Fruit fly (Drosophila melanogaster): Measurements from ENCODE around the gene CG15563.

CG15563 gene

dm6 chr3R:31218214-31218876 is 13.8 kb downstream of the CG15563 start (continued):
- TF ChIP-seq sens (GFP tag): peak; percentile 47
- no peak for TF ChIP-seq dmrt99B (tag; optimal IDR thresholded peaks at IDR 0.05)
- peak; percentile 18 for TF ChIP-seq mirr (GFP tag; optimal IDR thresholded peaks at IDR 0.05)
- peak; percentile 14 for TF ChIP-seq abd-A (tag; optimal IDR thresholded peaks at IDR 0.05)
- no peak for TF ChIP-seq wdn (GFP tag; IDR thresholded peaks at IDR 0.05)
- TF ChIP-seq CG2116 (GFP tag; optimal IDR thresholded peaks at IDR 0.05): peak; percentile 25
- TF ChIP-seq pzg (GFP tag; optimal IDR thresholded peaks at IDR 0.05): peak; percentile 4
- TF ChIP-seq salm (tag; optimal IDR thresholded peaks at IDR 0.05): peak; percentile 1
- TF ChIP-seq exex (tag; optimal IDR thresholded peaks at IDR 0.05): peak; percentile 50
- TF ChIP-seq CG12299 (tag; optimal IDR thresholded peaks at IDR 0.05): peak; percentile 6
- TF ChIP-seq YL-1 (GFP tag; optimal IDR thresholded peaks at IDR 0.05): peak; percentile 96
- peak; percentile 17 for TF ChIP-seq CG33213 (GFP tag; optimal IDR thresholded peaks at IDR 0.05)
- TF ChIP-seq CG12659 (GFP tag; optimal IDR thresholded peaks at IDR 0.05): no peak
- TF ChIP-seq sqz (GFP tag; optimal IDR thresholded peaks at IDR 0.05): no peak
- TF ChIP-seq CG34376 (GFP tag; optimal IDR thresholded peaks at IDR 0.05): peak; percentile 3
- no peak for TF ChIP-seq ERR (GFP tag; optimal IDR thresholded peaks at IDR 0.05)
- no peak for TF ChIP-seq peb (GFP tag; IDR thresholded peaks at IDR 0.05)

- TF ChIP-seq CG13894 (tag; optimal IDR thresholded peaks at IDR 0.05) (peak; percentile 80), corto (GFP tag; optimal IDR thresholded peaks at IDR 0.05) (no peak), btn (GFP tag; optimal IDR thresholded peaks at IDR 0.05) (peak; percentile 50), CG9932 (GFP tag; IDR thresholded peaks at IDR 0.05) (no peak), prd (optimal IDR thresholded peaks at IDR 0.05) (no peak), prd (GFP tag; IDR thresholded peaks at IDR 0.05) (no peak), CG15011 (GFP tag; optimal IDR thresholded peaks at IDR 0.05) (no peak), CG6272 (GFP tag; IDR thresholded peaks at IDR 0.05) (no peak), dysf (GFP tag; IDR thresholded peaks at IDR 0.05) (no peak), tgo (GFP tag; IDR thresholded peaks at IDR 0.05) (no peak), Dbx (GFP tag; IDR thresholded peaks at IDR 0.05) (no peak), CG10543 (GFP tag; optimal IDR thresholded peaks at IDR 0.05) (peak; percentile 52), CG9437 (GFP tag; optimal IDR thresholded peaks at IDR 0.05) (no peak), Sry-δ (GFP tag; optimal IDR thresholded peaks at IDR 0.05) (peak; percentile 96), ci (GFP tag; IDR thresholded peaks at IDR 0.05) (no peak), CG14667 (GFP tag; IDR thresholded peaks at IDR 0.05) (no peak), Blimp-1 (GFP tag; optimal IDR thresholded peaks at IDR 0.05) (no peak), CG18599 (GFP tag; optimal IDR thresholded peaks at IDR 0.05) (no peak), Six4 (GFP tag; optimal IDR thresholded peaks at IDR 0.05) (no peak), z (GFP tag; IDR thresholded peaks at IDR 0.05) (no peak), CG13123 (GFP tag; optimal IDR thresholded peaks at IDR 0.05) (no peak), ems (GFP tag; optimal IDR thresholded peaks at IDR 0.05) (peak; percentile 18), tx (GFP tag; optimal IDR thresholded peaks at IDR 0.05) (peak; percentile 20), dm (GFP tag; optimal IDR thresholded peaks at IDR 0.05) (peak; percentile 96), bab2 (GFP tag; optimal IDR thresholded peaks at IDR 0.05) (peak; percentile 23), nom (GFP tag; optimal IDR thresholded peaks at IDR 0.05) (peak; percentile 43), CG31388 (GFP tag; optimal IDR thresholded peaks at IDR 0.05) (no peak), Dek (tag; optimal IDR thresholded peaks at IDR 0.05) (no peak), grau (tag; optimal IDR thresholded peaks at IDR 0.05) (no peak), CG12942 (GFP tag; optimal IDR thresholded peaks at IDR 0.05) (peak; percentile 9), sug (tag; optimal IDR thresholded peaks at IDR 0.05) (peak; percentile 62), br (optimal IDR thresholded peaks at IDR 0.05) (no peak), amos (GFP tag; IDR thresholded peaks at IDR 0.05; ENCODE audit: partially characterized antibody) (no peak), slbo (GFP tag; IDR thresholded peaks at IDR 0.05) (no peak), jigr1 (GFP tag; IDR thresholded peaks at IDR 0.05) (no peak)
These were observed 16.3 kb downstream of the CG15563 start, which contains the start of gene CG15561 for dm6 chr3R:31215830-31216229. CG15561 (minus strand) TSS chr3R:31215942.

Data from whole organism, embryonic.